Fruit fly (Drosophila melanogaster) whole organism, pupa: ENCODE measurements around the gene Rpt2.

Experiments used
- CG10348 ChIP-seq: fragments of 200-800 bp; sonication (Bioruptor generic); IDR thresholded peaks from 2 replicates; pipeline ENCODE4 v1.3.6; 2022; ENCODE audit warnings: missing biosample characterization, missing genetic modification characterization
- CG12605 ChIP-seq: fragments of 200-800 bp; sonication (Bioruptor generic); IDR thresholded peaks from 2 replicates; pipeline ENCODE4 v1.3.6; 2022; ENCODE audit warnings: missing biosample characterization, missing genetic modification characterization
- CG13204 ChIP-seq: fragments of 200-800 bp; sonication (Bioruptor generic); optimal IDR thresholded peaks from 2 replicates; lab custom pipeline; 2018; ENCODE audit warnings: missing biosample characterization, mild to moderate bottlenecking, missing genetic modification characterization, moderate library complexity
- CG14655 ChIP-seq: fragments of 200-800 bp; sonication (Bioruptor generic); optimal IDR thresholded peaks from 3 replicates; lab custom pipeline; 2017; ENCODE audit warnings: mild to moderate bottlenecking, missing biosample characterization, missing genetic modification reagents, missing genetic modification characterization
- CG15710 ChIP-seq: fragments of 200-800 bp; sonication (Bioruptor generic); optimal IDR thresholded peaks from 2 replicates; lab custom pipeline; 2018; ENCODE audit warnings: missing biosample characterization, mild to moderate bottlenecking, missing genetic modification characterization, moderate library complexity
- CG17806 ChIP-seq: fragments of 200-800 bp; sonication (Bioruptor generic); optimal IDR thresholded peaks from 2 replicates; lab custom pipeline; 2018; ENCODE audit warnings: missing biosample characterization, mild to moderate bottlenecking, missing genetic modification characterization, moderate library complexity
- CG32121 ChIP-seq: fragments of 200-800 bp; sonication (Bioruptor generic); IDR thresholded peaks from 2 replicates; pipeline ENCODE4 v1.3.6; 2022; ENCODE audit warnings: missing biosample characterization, missing genetic modification characterization
- CG34367 ChIP-seq: fragments of 200-800 bp; sonication (Bioruptor generic); optimal IDR thresholded peaks from 2 replicates; lab custom pipeline; 2018; ENCODE audit warnings: missing biosample characterization, mild to moderate bottlenecking, missing genetic modification characterization
- CG4496 ChIP-seq: fragments of 200-800 bp; sonication (Bioruptor generic); IDR thresholded peaks from 3 replicates; pipeline ENCODE4 v1.3.6; 2022; ENCODE audit warnings: missing biosample characterization, missing genetic modification characterization
- CG8159 ChIP-seq: fragments of 200-800 bp; sonication (Bioruptor generic); optimal IDR thresholded peaks from 3 replicates; lab custom pipeline; 2018; ENCODE audit warnings: missing biosample characterization, mild to moderate bottlenecking, missing genetic modification characterization, moderate library complexity
- CG8301 ChIP-seq: fragments of 200-800 bp; sonication (Bioruptor generic); optimal IDR thresholded peaks from 2 replicates; lab custom pipeline; 2018; ENCODE audit warnings: missing biosample characterization, mild to moderate bottlenecking, missing genetic modification characterization
- CG9948 ChIP-seq: fragments of 200-800 bp; sonication (Bioruptor generic); optimal IDR thresholded peaks from 2 replicates; lab custom pipeline; 2018; ENCODE audit warnings: missing biosample characterization, mild to moderate bottlenecking, missing genetic modification characterization, moderate library complexity
- D1 ChIP-seq: fragments of 200-800 bp; sonication (Bioruptor generic); optimal IDR thresholded peaks from 2 replicates; lab custom pipeline; 2018; ENCODE audit warnings: missing biosample characterization, mild to moderate bottlenecking, missing genetic modification characterization, moderate library complexity
- EcR ChIP-seq: fragments of 200-800 bp; sonication (Bioruptor generic); optimal IDR thresholded peaks from 3 replicates; lab custom pipeline; 2019; ENCODE audit warnings: missing biosample characterization, missing genetic modification characterization, mild to moderate bottlenecking, moderate library complexity, missing genetic modification reagents
- Ets98B ChIP-seq: fragments of 200-800 bp; sonication (Bioruptor generic); IDR thresholded peaks from 2 replicates; pipeline ENCODE4 v1.3.6; 2022; ENCODE audit warnings: missing biosample characterization, missing genetic modification characterization
- Pif1A ChIP-seq: fragments of 200-800 bp; sonication (Bioruptor generic); optimal IDR thresholded peaks from 3 replicates; lab custom pipeline; 2016; ENCODE audit warnings: missing biosample characterization, missing genetic modification characterization
- Pif1B ChIP-seq: fragments of 200-800 bp; sonication (Bioruptor generic); optimal IDR thresholded peaks from 3 replicates; lab custom pipeline; 2016; ENCODE audit warnings: missing biosample characterization, missing genetic modification characterization
- Snoo ChIP-seq: fragments of 200-800 bp; sonication (Bioruptor generic); optimal IDR thresholded peaks from 3 replicates; lab custom pipeline; 2017; ENCODE audit warnings: missing biosample characterization, mild to moderate bottlenecking, missing genetic modification characterization, inconsistent platforms
- fd96Ca ChIP-seq: fragments of 200-800 bp; sonication (Bioruptor generic); IDR thresholded peaks from 3 replicates; pipeline ENCODE4 v1.3.6; 2022; ENCODE audit warnings: missing biosample characterization, missing genetic modification characterization
- gl ChIP-seq: fragments of 200-800 bp; sonication (Bioruptor generic); optimal IDR thresholded peaks from 2 replicates; lab custom pipeline; 2018; ENCODE audit warnings: missing biosample characterization, mild to moderate bottlenecking, missing genetic modification characterization
- rn ChIP-seq: fragments of 200-800 bp; sonication (Bioruptor generic); IDR thresholded peaks from 2 replicates; pipeline ENCODE4 v1.3.6; 2022; ENCODE audit warnings: missing biosample characterization, missing genetic modification characterization

Rpt2 gene

DNA sequence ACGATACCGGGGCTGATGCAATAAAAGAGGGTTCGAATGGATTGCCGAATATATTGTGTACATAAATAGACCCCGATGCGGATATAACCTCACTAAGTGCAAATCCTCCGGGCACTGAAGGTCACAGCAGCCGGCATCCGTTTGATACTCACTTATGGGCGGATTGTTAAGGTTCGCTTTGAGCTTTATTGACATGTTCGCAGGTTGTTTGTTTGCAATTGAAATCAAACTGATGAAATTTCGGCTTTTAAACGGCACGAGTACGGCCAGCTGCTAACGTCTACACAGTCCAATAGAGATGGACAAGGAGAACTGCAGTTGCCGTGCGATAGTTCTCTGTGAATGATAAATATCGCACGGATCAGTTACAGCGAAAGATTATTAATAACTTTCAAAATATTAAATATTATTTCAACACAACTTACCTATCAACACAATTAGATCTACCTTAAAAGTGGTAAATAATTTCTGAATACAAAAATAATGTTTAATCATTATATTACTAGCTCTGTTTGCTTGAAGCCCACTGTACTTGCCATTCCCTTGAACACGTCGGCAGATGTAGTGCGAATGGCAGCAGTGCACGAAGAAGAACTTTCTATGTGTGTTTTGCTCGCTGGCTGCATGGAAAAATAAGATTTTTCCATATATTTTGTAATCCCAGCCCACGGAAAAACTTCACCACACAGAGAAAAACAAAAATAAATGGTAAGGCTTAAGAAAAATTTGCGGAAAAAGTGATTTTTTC is 26.9 kb upstream of the Rpt2 start, which contains the start of the genes GluProRS and AP-1sigma:
TSS of gene GluProRS (minus strand) at position 301 of the 748 bp plus-strand sequence.
TSS of gene AP-1sigma (plus strand) at position 561 of the 748 bp plus-strand sequence.
- TF ChIP-seq Snoo, result peak; percentile 75
- no peak for TF ChIP-seq CG14655
- peak; percentile 23 for TF ChIP-seq gl (tag; lab: Kevin White, UChicago)
- peak; percentile 86 for TF ChIP-seq fd96Ca
- peak; percentile 85 for TF ChIP-seq CG17806 (tag; lab: Kevin White, UChicago)
- peak; percentile 91 for TF ChIP-seq rn
- no peak for TF ChIP-seq D1 (tag; lab: Kevin White, UChicago)
- TF ChIP-seq EcR (GFP tag; lab: Kevin White, UChicago), result no peak
- TF ChIP-seq CG34367, result peak; percentile 77
- peak; percentile 97 for TF ChIP-seq CG4496
- TF ChIP-seq CG8301, result peak; percentile 79
- TF ChIP-seq CG10348 (GFP tag; lab: Robert Waterston, UW), result peak; percentile 89
- peak; percentile 81 for TF ChIP-seq Pif1A (GFP tag; lab: Kevin White, UChicago)
- peak; percentile 93 for TF ChIP-seq Ets98B (GFP tag; lab: Robert Waterston, UW)
- peak; percentile 82 for TF ChIP-seq CG9948 (tag; lab: Kevin White, UChicago)
- TF ChIP-seq Pif1B (GFP tag; lab: Kevin White, UChicago), result peak; percentile 81
- no peak for TF ChIP-seq CG13204 (GFP tag; lab: Kevin White, UChicago)
- peak; percentile 94 for TF ChIP-seq CG12605 (GFP tag; lab: Robert Waterston, UW)
- TF ChIP-seq CG32121, result peak; percentile 91
- TF ChIP-seq CG8159 (tag; lab: Kevin White, UChicago), result peak; percentile 86
- peak; percentile 83 for TF ChIP-seq CG15710

DNA sequence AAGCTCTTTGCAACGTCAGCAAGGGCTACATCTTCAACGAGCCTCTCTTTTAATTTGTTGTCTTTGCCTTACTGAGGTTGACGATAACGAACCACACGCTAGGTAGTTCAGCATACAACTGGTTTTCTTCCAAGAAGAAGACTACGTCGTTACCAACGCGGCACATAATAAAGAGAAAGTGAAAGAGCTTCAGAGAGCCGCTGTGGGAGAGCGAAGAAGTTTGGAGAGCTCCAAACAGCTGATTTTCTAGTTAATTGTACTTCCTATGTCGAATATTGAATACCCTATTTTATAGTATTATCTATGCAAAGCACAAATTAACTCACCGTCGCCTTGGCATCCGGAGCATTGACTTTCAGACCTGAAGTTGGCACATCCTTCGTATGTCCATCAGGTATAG is 24.0 kb upstream of the Rpt2 start:
- TF ChIP-seq CG14655 (no peak), Snoo (peak; percentile 3), CG9948 (tag; lab: Kevin White, UChicago) (no peak), Pif1B (GFP tag; lab: Kevin White, UChicago) (peak; percentile 50), CG4496 (no peak), Pif1A (GFP tag; lab: Kevin White, UChicago) (peak; percentile 26), CG32121 (no peak), fd96Ca (no peak), CG8301 (peak; percentile 20), CG10348 (GFP tag; lab: Robert Waterston, UW) (no peak), Ets98B (GFP tag; lab: Robert Waterston, UW) (peak; percentile 42; the same call in 1 of the 2 replicates), CG17806 (tag; lab: Kevin White, UChicago) (no peak), EcR (GFP tag; lab: Kevin White, UChicago) (peak; percentile 40), CG13204 (GFP tag; lab: Kevin White, UChicago) (no peak), CG34367 (no peak), rn (no peak), CG15710 (no peak), D1 (tag; lab: Kevin White, UChicago) (no peak), CG12605 (GFP tag; lab: Robert Waterston, UW) (peak; percentile 45; the same call in 1 of the 2 replicates), CG8159 (tag; lab: Kevin White, UChicago) (peak; percentile 3), gl (tag; lab: Kevin White, UChicago) (no peak)

DNA sequence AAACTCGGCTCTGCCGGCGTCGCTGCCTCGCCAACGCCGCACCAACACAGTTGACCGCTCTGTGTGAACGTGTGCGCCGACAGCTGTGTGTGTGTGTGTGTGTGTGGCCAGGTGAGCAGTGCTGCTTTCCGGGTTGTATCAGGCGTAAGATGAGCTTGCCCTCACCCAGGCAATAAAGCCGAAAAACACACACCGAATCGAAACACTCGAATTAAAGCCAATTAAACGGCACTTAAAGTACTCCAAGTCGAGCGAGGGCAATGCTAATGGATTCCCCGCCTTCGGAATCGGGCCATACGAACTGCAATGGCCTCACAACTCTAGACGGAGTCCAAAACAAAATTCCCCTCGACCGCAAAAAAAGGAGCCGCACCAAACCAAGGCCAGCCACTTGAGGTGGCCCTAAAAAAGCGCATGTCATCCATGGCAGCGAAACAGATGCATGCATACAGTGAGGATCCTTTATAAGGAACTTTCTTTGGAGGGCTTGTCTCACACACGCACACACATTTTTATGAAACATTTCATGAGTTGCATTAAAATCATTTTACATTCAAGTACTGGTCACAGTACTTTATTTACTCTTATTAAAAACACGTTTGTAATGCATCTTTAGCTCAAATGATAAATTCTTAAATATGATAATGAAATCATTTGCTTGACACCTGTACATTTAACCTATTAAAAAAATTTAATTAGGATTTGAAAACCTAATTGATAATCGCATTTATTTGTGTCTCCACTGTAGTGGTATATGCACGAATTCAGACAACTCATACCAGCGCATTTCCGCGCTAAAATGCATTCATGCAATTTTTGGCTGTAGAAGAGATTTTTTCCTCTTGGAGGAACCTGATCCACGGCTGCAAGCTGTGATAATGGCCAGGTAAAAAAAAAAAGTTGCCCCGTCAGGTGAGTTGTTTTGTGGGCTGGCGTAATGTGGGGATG is 17.4 kb upstream of the Rpt2 start:
- TF ChIP-seq rn, result peak; percentile 47; the same call in 1 of the 2 replicates
- TF ChIP-seq CG13204 (GFP tag; lab: Kevin White, UChicago), result peak; percentile 88
- TF ChIP-seq Ets98B (GFP tag; lab: Robert Waterston, UW), result peak; percentile 15
- peak; percentile 99 for TF ChIP-seq CG8159 (tag; lab: Kevin White, UChicago)
- TF ChIP-seq CG12605 (GFP tag; lab: Robert Waterston, UW), result peak; percentile 47
- peak; percentile 98 for TF ChIP-seq CG15710
- peak; percentile 50; the same call in 2 of the 3 replicates for TF ChIP-seq fd96Ca
- peak; percentile 95 for TF ChIP-seq CG34367
- peak; percentile 89 for TF ChIP-seq CG8301
- peak; percentile 93 for TF ChIP-seq CG14655
- peak; percentile 17; the same call in 1 of the 2 replicates for TF ChIP-seq CG10348 (GFP tag; lab: Robert Waterston, UW)
- peak; percentile 72; the same call in 2 of the 3 replicates for TF ChIP-seq CG4496
- TF ChIP-seq CG17806 (tag; lab: Kevin White, UChicago), result peak; percentile 95
- peak; percentile 93 for TF ChIP-seq D1 (tag; lab: Kevin White, UChicago)
- TF ChIP-seq CG9948 (tag; lab: Kevin White, UChicago), result peak; percentile 96
- peak; percentile 62 for TF ChIP-seq EcR (GFP tag; lab: Kevin White, UChicago)
- peak; percentile 91 for TF ChIP-seq Snoo
- peak; percentile 72 for TF ChIP-seq CG32121
- peak; percentile 82 for TF ChIP-seq gl (tag; lab: Kevin White, UChicago)
- peak; percentile 93 for TF ChIP-seq Pif1B (GFP tag; lab: Kevin White, UChicago)
- TF ChIP-seq Pif1A (GFP tag; lab: Kevin White, UChicago), result peak; percentile 94

- TF ChIP-seq gl (tag; lab: Kevin White, UChicago) (no peak), CG4496 (no peak), CG17806 (tag; lab: Kevin White, UChicago) (no peak), CG34367 (no peak)
These were observed 16.8 kb upstream of the Rpt2 start, which contains the start of gene CG12268 for dm6 chr3R:23948324-23948465. TSS of gene CG12268 (minus strand) at chr3R:23948424.

dm6 chr3R:23947002-23947401 is 15.6 kb upstream of the Rpt2 start:
- no peak for TF ChIP-seq CG9948 (tag; lab: Kevin White, UChicago)
- no peak for TF ChIP-seq fd96Ca
- no peak for TF ChIP-seq rn
- TF ChIP-seq CG14655, result no peak
- no peak for TF ChIP-seq CG12605 (GFP tag; lab: Robert Waterston, UW)
- no peak for TF ChIP-seq CG32121
- no peak for TF ChIP-seq CG4496
- TF ChIP-seq CG8159 (tag; lab: Kevin White, UChicago), result no peak
- no peak for TF ChIP-seq EcR (GFP tag; lab: Kevin White, UChicago)
- TF ChIP-seq CG13204 (GFP tag; lab: Kevin White, UChicago), result no peak
- TF ChIP-seq Ets98B (GFP tag; lab: Robert Waterston, UW), result no peak
- TF ChIP-seq D1 (tag; lab: Kevin White, UChicago), result no peak
- TF ChIP-seq Snoo, result no peak
- TF ChIP-seq CG17806 (tag; lab: Kevin White, UChicago), result no peak
